Fruit fly (Drosophila melanogaster) whole organism, prepupa: ENCODE results near the gene CG33689.

Source experiments
- CG10631 ChIP-seq: fragments of 200-800 bp; sonication (Bioruptor generic); optimal IDR thresholded peaks from 2 replicates; lab custom pipeline; 2016; ENCODE audit warnings: missing biosample characterization, missing genetic modification characterization
- CG11762 ChIP-seq: fragments of 200-800 bp; sonication (Bioruptor generic); optimal IDR thresholded peaks from 3 replicates; lab custom pipeline; 2016; ENCODE audit warnings: missing biosample characterization, missing genetic modification characterization; ENCODE audit not compliant: insufficient read depth
- CG11902 ChIP-seq: fragments of 200-800 bp; sonication (Bioruptor generic); optimal IDR thresholded peaks from 3 replicates; lab custom pipeline; 2016; ENCODE audit warnings: missing biosample characterization, missing genetic modification characterization
- CG1621 ChIP-seq: fragments of 200-800 bp; sonication (Bioruptor generic); optimal IDR thresholded peaks from 3 replicates; lab custom pipeline; 2018; ENCODE audit warnings: missing biosample characterization, mild to moderate bottlenecking, missing genetic modification characterization
- CG3032 ChIP-seq: fragments of 200-800 bp; optimal IDR thresholded peaks from 2 replicates; lab custom pipeline; 2019; ENCODE audit warnings: missing biosample characterization, mild to moderate bottlenecking, missing genetic modification characterization, moderate library complexity
- CG31627 ChIP-seq: fragments of 200-800 bp; sonication (Bioruptor generic); optimal IDR thresholded peaks from 3 replicates; lab custom pipeline; 2016; ENCODE audit warnings: missing biosample characterization, missing genetic modification characterization
- CG32006 ChIP-seq: fragments of 200-800 bp; sonication (Bioruptor generic); optimal IDR thresholded peaks from 3 replicates; lab custom pipeline; 2017; ENCODE audit warnings: missing biosample characterization, mild to moderate bottlenecking, missing genetic modification characterization
- CG34406 ChIP-seq: fragments of 200-800 bp; sonication (Bioruptor generic); optimal IDR thresholded peaks from 3 replicates; lab custom pipeline; 2016; ENCODE audit warnings: missing biosample characterization, missing genetic modification characterization
- CG3919 ChIP-seq: fragments of 200-800 bp; sonication (Bioruptor generic); optimal IDR thresholded peaks from 3 replicates; lab custom pipeline; 2016; ENCODE audit warnings: missing biosample characterization, missing genetic modification characterization
- CG4318 ChIP-seq: fragments of 200-800 bp; sonication (Bioruptor generic); optimal IDR thresholded peaks from 3 replicates; lab custom pipeline; 2017; ENCODE audit warnings: missing biosample characterization, mild to moderate bottlenecking, missing genetic modification characterization
- CG6163 ChIP-seq: fragments of 200-800 bp; sonication (Bioruptor generic); IDR thresholded peaks from 3 replicates; pipeline ENCODE4 v1.3.6; 2022; ENCODE audit warnings: missing biosample characterization, missing genetic modification characterization
- CG6276 ChIP-seq: fragments of 200-800 bp; sonication (Bioruptor generic); optimal IDR thresholded peaks from 2 replicates; lab custom pipeline; 2017; ENCODE audit warnings: missing biosample characterization, mild to moderate bottlenecking, missing genetic modification characterization
- CG6792 ChIP-seq: fragments of 200-800 bp; sonication (Bioruptor generic); optimal IDR thresholded peaks from 3 replicates; lab custom pipeline; 2016; ENCODE audit warnings: missing biosample characterization, missing genetic modification characterization
- CG6808 ChIP-seq: fragments of 200-800 bp; sonication (Bioruptor generic); optimal IDR thresholded peaks from 3 replicates; lab custom pipeline; 2017; ENCODE audit warnings: missing biosample characterization, missing genetic modification characterization, mild to moderate bottlenecking, moderate library complexity, missing genetic modification reagents
- CG6854 ChIP-seq: fragments of 200-800 bp; sonication (Bioruptor generic); optimal IDR thresholded peaks from 2 replicates; lab custom pipeline; 2017; ENCODE audit warnings: missing biosample characterization, mild to moderate bottlenecking, missing genetic modification characterization
- CG8319 ChIP-seq: fragments of 200-800 bp; sonication (Bioruptor generic); optimal IDR thresholded peaks from 3 replicates; lab custom pipeline; 2016; ENCODE audit warnings: missing biosample characterization, missing genetic modification characterization
- CG9139 ChIP-seq: fragments of 200-800 bp; sonication (Bioruptor generic); optimal IDR thresholded peaks from 3 replicates; lab custom pipeline; 2017; ENCODE audit warnings: missing biosample characterization, mild to moderate bottlenecking, missing genetic modification characterization
- Eip75B ChIP-seq: fragments of 200-800 bp; sonication (Bioruptor generic); optimal IDR thresholded peaks from 3 replicates; lab custom pipeline; 2016; ENCODE audit warnings: missing biosample characterization, missing genetic modification characterization
- Eip78C ChIP-seq: fragments of 200-800 bp; sonication (Bioruptor generic); peaks from one replicate; lab custom pipeline; 2016; ENCODE audit warnings: missing biosample characterization, missing genetic modification characterization
- Eip93F ChIP-seq: fragments of 200-800 bp; sonication (Bioruptor generic); optimal IDR thresholded peaks from 2 replicates; lab custom pipeline; 2016; ENCODE audit warnings: missing biosample characterization, mild to moderate bottlenecking, missing genetic modification characterization
- Ets21C ChIP-seq: fragments of 200-800 bp; sonication (Bioruptor generic); optimal IDR thresholded peaks from 3 replicates; lab custom pipeline; 2016; ENCODE audit warnings: missing biosample characterization, missing genetic modification characterization
- Ets96B ChIP-seq: fragments of 200-800 bp; optimal IDR thresholded peaks from 2 replicates; lab custom pipeline; 2019; ENCODE audit warnings: missing biosample characterization, mild to moderate bottlenecking, missing genetic modification characterization, moderate library complexity
- Gug ChIP-seq: fragments of 200-800 bp; sonication (Bioruptor generic); IDR thresholded peaks from 2 replicates; pipeline ENCODE4 v1.3.6; 2022; ENCODE audit warnings: missing biosample characterization, missing genetic modification characterization
- Hr38 ChIP-seq: sonication (Bioruptor generic); optimal IDR thresholded peaks from 2 replicates; lab custom pipeline; 2016; ENCODE audit warnings: missing biosample characterization, missing genetic modification characterization
- Hr39 ChIP-seq: fragments of 200-800 bp; sonication (Bioruptor generic); optimal IDR thresholded peaks from 2 replicates; lab custom pipeline; 2016; ENCODE audit warnings: missing biosample characterization, missing genetic modification characterization
- Met ChIP-seq: fragments of 200-800 bp; sonication (Bioruptor generic); optimal IDR thresholded peaks from 3 replicates; lab custom pipeline; 2016; ENCODE audit warnings: missing biosample characterization, missing genetic modification characterization
- OdsH ChIP-seq: fragments of 200-800 bp; sonication (Bioruptor generic); optimal IDR thresholded peaks from 3 replicates; lab custom pipeline; 2016; ENCODE audit warnings: missing biosample characterization, missing genetic modification characterization
- Smox ChIP-seq: fragments of 200-800 bp; sonication (Bioruptor generic); optimal IDR thresholded peaks from 3 replicates; lab custom pipeline; 2016; ENCODE audit warnings: missing biosample characterization, missing genetic modification characterization
- Sox102F ChIP-seq: fragments of 200-800 bp; sonication (Bioruptor generic); optimal IDR thresholded peaks from 2 replicates; lab custom pipeline; 2016; ENCODE audit warnings: missing biosample characterization, mild to moderate bottlenecking, missing genetic modification characterization
- Sox14 ChIP-seq: fragments of 200-800 bp; sonication (Bioruptor generic); optimal IDR thresholded peaks from 3 replicates; lab custom pipeline; 2016; ENCODE audit warnings: missing biosample characterization, missing genetic modification characterization
- Sox15 ChIP-seq: fragments of 200-800 bp; sonication (Bioruptor generic); optimal IDR thresholded peaks from 3 replicates; lab custom pipeline; 2016; ENCODE audit warnings: missing biosample characterization, missing genetic modification characterization
- achi ChIP-seq: fragments of 200-800 bp; sonication (Bioruptor generic); optimal IDR thresholded peaks from 3 replicates; lab custom pipeline; 2016; ENCODE audit warnings: missing biosample characterization, missing genetic modification characterization
- acj6 ChIP-seq: fragments of 200-800 bp; sonication (Bioruptor generic); optimal IDR thresholded peaks from 3 replicates; lab custom pipeline; 2016; ENCODE audit warnings: missing biosample characterization, missing genetic modification characterization
- cyc ChIP-seq: fragments of 200-800 bp; sonication (Bioruptor generic); optimal IDR thresholded peaks from 3 replicates; lab custom pipeline; 2016; ENCODE audit warnings: missing biosample characterization, missing genetic modification characterization
- dac ChIP-seq: fragments of 200-800 bp; sonication (Bioruptor generic); optimal IDR thresholded peaks from 2 replicates; lab custom pipeline; 2017; ENCODE audit warnings: missing biosample characterization, mild to moderate bottlenecking, missing genetic modification characterization
- dsx ChIP-seq: fragments of 200-800 bp; optimal IDR thresholded peaks from 3 replicates; lab custom pipeline; 2019; ENCODE audit warnings: missing biosample characterization, mild to moderate bottlenecking, missing genetic modification characterization, moderate library complexity; ENCODE audit not compliant: poor library complexity, severe bottlenecking
- eg ChIP-seq: fragments of 200-800 bp; sonication (Bioruptor generic); IDR thresholded peaks from 3 replicates; pipeline ENCODE4 v1.3.6; 2022; ENCODE audit warnings: missing biosample characterization, missing genetic modification characterization
- fd59A ChIP-seq: fragments of 200-800 bp; sonication (Bioruptor generic); optimal IDR thresholded peaks from 2 replicates; lab custom pipeline; 2017; ENCODE audit warnings: missing biosample characterization, mild to moderate bottlenecking, missing genetic modification characterization, missing genetic modification reagents
- fd85E ChIP-seq: fragments of 200-800 bp; sonication (Bioruptor generic); optimal IDR thresholded peaks from 3 replicates; lab custom pipeline; 2016; ENCODE audit warnings: missing biosample characterization, missing genetic modification characterization
- fkh ChIP-seq: fragments of 200-800 bp; sonication (Bioruptor generic); optimal IDR thresholded peaks from 3 replicates; lab custom pipeline; 2017; ENCODE audit warnings: missing biosample characterization, mild to moderate bottlenecking, missing genetic modification characterization, moderate library complexity
- lz ChIP-seq: fragments of 200-800 bp; sonication (Bioruptor generic); optimal IDR thresholded peaks from 3 replicates; lab custom pipeline; 2016; ENCODE audit warnings: missing biosample characterization, missing genetic modification characterization
- net ChIP-seq: fragments of 200-800 bp; sonication (Bioruptor generic); optimal IDR thresholded peaks from 3 replicates; lab custom pipeline; 2016; ENCODE audit warnings: missing biosample characterization, missing genetic modification characterization
- pdm3 ChIP-seq: fragments of 200-800 bp; sonication (Bioruptor generic); optimal IDR thresholded peaks from 3 replicates; lab custom pipeline; 2016; ENCODE audit warnings: missing biosample characterization, missing genetic modification characterization
- ss ChIP-seq, 2 experiments: fragments of 200-800 bp; sonication (Bioruptor generic); optimal IDR thresholded peaks; 2 replicates in 1 of 2; 3 replicates in 1 of 2; lab custom pipeline; 2017 to 2018; ENCODE audit warnings: mild to moderate bottlenecking in 2 of 2, missing biosample characterization in 2 of 2, missing genetic modification characterization in 2 of 2, moderate library complexity in 1 of 2
- topi ChIP-seq: fragments of 200-800 bp; sonication (Bioruptor generic); optimal IDR thresholded peaks from 3 replicates; lab custom pipeline; 2016; ENCODE audit warnings: missing biosample characterization, missing genetic modification characterization
- vri ChIP-seq: fragments of 200-800 bp; sonication (Bioruptor generic); optimal IDR thresholded peaks from 3 replicates; lab custom pipeline; 2016; ENCODE audit warnings: missing biosample characterization, mild to moderate bottlenecking, missing genetic modification characterization

CG33689 gene

DNA sequence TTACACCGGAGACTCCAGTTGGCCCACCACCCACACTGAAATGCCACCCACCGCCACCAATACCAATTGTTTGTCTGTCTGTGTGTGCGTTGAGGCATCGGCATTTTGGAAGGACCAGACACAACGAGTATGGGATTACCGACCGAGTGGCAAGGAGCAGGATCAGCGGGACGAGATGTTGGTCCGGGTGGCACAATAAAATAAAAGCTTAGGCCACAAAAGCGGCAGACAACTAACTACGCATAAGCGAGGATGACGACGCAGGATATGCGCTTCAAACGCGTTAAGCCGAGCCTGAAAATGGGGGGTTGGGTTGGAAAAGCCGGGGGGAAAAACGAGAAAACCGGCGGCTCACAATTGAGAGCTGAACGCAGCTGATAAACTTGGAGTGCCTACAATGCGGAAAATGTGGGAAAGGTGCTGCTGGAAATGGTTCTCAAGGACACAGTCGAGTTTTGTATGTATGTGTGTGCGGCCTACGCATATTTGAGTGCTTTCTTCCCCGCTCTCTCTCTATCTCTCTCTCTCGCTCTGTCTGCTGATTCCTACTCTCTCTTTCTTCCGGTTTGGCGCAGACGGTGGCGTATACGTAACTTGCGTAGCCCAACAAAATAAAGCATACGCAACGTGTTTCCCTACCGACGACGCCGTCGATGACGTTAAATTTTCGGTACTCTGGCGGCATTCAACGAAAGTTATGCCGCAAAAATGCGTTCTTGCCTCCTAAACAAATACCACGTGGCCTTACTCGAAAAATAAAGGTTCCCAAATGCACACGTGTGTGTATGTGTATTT lies 7.3 kb upstream of the CG33689 start:
- TF ChIP-seq vri (GFP tag; lab: Kevin White, UChicago) (no peak), Ets21C (GFP tag; lab: Kevin White, UChicago) (no peak), Eip75B (no peak), CG8319 (GFP tag; lab: Kevin White, UChicago) (no peak), CG9139 (GFP tag; lab: Kevin White, UChicago) (no peak), CG6808 (no peak), lz (GFP tag; lab: Kevin White, UChicago) (no peak), dac (GFP tag; lab: Kevin White, UChicago) (no peak), pdm3 (GFP tag; lab: Kevin White, UChicago) (no peak), Ets96B (no peak), Sox14 (GFP tag; lab: Kevin White, UChicago) (no peak), CG32006 (no peak), ss (GFP tag; optimal IDR thresholded peaks at IDR 0.05; lab: Kevin White, UChicago) (no peak), achi (GFP tag; lab: Kevin White, UChicago) (no peak), CG6854 (GFP tag; lab: Kevin White, UChicago) (no peak), eg (GFP tag; lab: Robert Waterston, UW) (no peak), Eip78C (GFP tag; lab: Kevin White, UChicago) (no peak)

dm6 chr3L:16193851-16194709 lies 5.9 kb upstream of the CG33689 start:
- TF ChIP-seq CG11902 (GFP tag; lab: Kevin White, UChicago) = no peak
- TF ChIP-seq CG8319 (GFP tag; lab: Kevin White, UChicago) = peak; percentile 55
- peak; percentile 82 for TF ChIP-seq Eip93F (GFP tag; lab: Kevin White, UChicago)
- TF ChIP-seq CG6792 (GFP tag; lab: Kevin White, UChicago) = peak; percentile 65
- TF ChIP-seq topi (GFP tag; lab: Kevin White, UChicago) = peak; percentile 38
- TF ChIP-seq pdm3 (GFP tag; lab: Kevin White, UChicago) = peak; percentile 62
- peak; percentile 82 for TF ChIP-seq dsx
- TF ChIP-seq CG6854 (GFP tag; lab: Kevin White, UChicago) = peak; percentile 85
- TF ChIP-seq CG10631 (GFP tag; lab: Kevin White, UChicago) = peak; percentile 53
- TF ChIP-seq Eip75B = peak; percentile 75
- TF ChIP-seq Ets96B = peak; percentile 65
- TF ChIP-seq fd85E (GFP tag; lab: Kevin White, UChicago) = peak; percentile 45
- TF ChIP-seq fkh (GFP tag; lab: Kevin White, UChicago) = peak; percentile 53
- TF ChIP-seq acj6 (GFP tag; lab: Kevin White, UChicago) = peak; percentile 39
- peak; percentile 62 for TF ChIP-seq Sox102F (GFP tag; lab: Kevin White, UChicago)
- peak; percentile 73 for TF ChIP-seq CG3919
- peak; percentile 59 for TF ChIP-seq Gug (GFP tag; lab: Robert Waterston, UW)
- peak; percentile 39 for TF ChIP-seq Smox (GFP tag; lab: Kevin White, UChicago)
- TF ChIP-seq CG4318 = no peak
- peak; percentile 22 for TF ChIP-seq CG11762
- TF ChIP-seq CG6276 = peak; percentile 81
- TF ChIP-seq CG31627 (GFP tag; lab: Kevin White, UChicago) = no peak
- peak; percentile 42 for TF ChIP-seq fd59A
- TF ChIP-seq dac (GFP tag; lab: Kevin White, UChicago) = no peak
- TF ChIP-seq Met (GFP tag; lab: Kevin White, UChicago) = peak; percentile 38
- TF ChIP-seq Hr39 (GFP tag; lab: Kevin White, UChicago) = no peak
- TF ChIP-seq Ets21C (GFP tag; lab: Kevin White, UChicago) = no peak
- no peak for TF ChIP-seq Sox15 (GFP tag; lab: Kevin White, UChicago)
- TF ChIP-seq cyc (GFP tag; lab: Kevin White, UChicago) = no peak
- TF ChIP-seq CG3032 = peak; percentile 49
- TF ChIP-seq ss (GFP tag; optimal IDR thresholded peaks at IDR 0.05; lab: Kevin White, UChicago) = peak; percentile 88 to 94
- TF ChIP-seq CG6163 = peak; percentile 77
- TF ChIP-seq CG34406 = peak; percentile 73
- peak; percentile 67 for TF ChIP-seq achi (GFP tag; lab: Kevin White, UChicago)
- TF ChIP-seq net (GFP tag; lab: Kevin White, UChicago) = peak; percentile 77
- TF ChIP-seq OdsH (GFP tag; lab: Kevin White, UChicago) = peak; percentile 46
- TF ChIP-seq Hr38 (GFP tag; lab: Kevin White, UChicago) = no peak
- peak; percentile 81 for TF ChIP-seq CG1621
